Worm (Caenorhabditis elegans) whole organism, midembryonic: ENCODE measurements around the gene rbbp-5.

Experiments used
- cog-1 ChIP-seq: sonication (generic microtip); optimal IDR thresholded peaks from 2 replicates; lab custom pipeline; 2016; ENCODE audit warnings: missing genetic modification characterization, missing compliant biosample characterization
- flt-1 ChIP-seq: fragments of 200-800 bp; sonication (Bioruptor generic); IDR thresholded peaks from 2 replicates; pipeline ENCODE4 v1.3.6; 2022; ENCODE audit warnings: missing genetic modification characterization, missing compliant biosample characterization
- klf-2 ChIP-seq: fragments of 200-800 bp; sonication (Bioruptor generic); conservative IDR thresholded peaks from 2 replicates; pipeline ENCODE4 v1.3.6; 2022; ENCODE audit warnings: missing genetic modification reagents, missing genetic modification characterization, missing compliant biosample characterization
- med-1 ChIP-seq: sonication (generic microtip); optimal IDR thresholded peaks from 2 replicates; lab custom pipeline; 2017; ENCODE audit warnings: missing genetic modification characterization, mild to moderate bottlenecking, missing compliant biosample characterization, antibody characterized with exemption, missing genetic modification reagents; ENCODE audit not compliant: insufficient read depth
- ref-1 ChIP-seq: fragments of 200-800 bp; sonication (Bioruptor generic); conservative IDR thresholded peaks from 2 replicates; pipeline ENCODE4 v1.3.6; 2022; ENCODE audit warnings: missing genetic modification reagents, missing genetic modification characterization, missing compliant biosample characterization
- tab-1 ChIP-seq: fragments of 200-800 bp; sonication (Bioruptor generic); IDR thresholded peaks from 2 replicates; pipeline ENCODE4 v1.3.6; 2022; ENCODE audit warnings: missing genetic modification characterization, missing compliant biosample characterization
- ztf-23 ChIP-seq: fragments of 200-800 bp; sonication (Bioruptor generic); IDR thresholded peaks from 2 replicates; pipeline ENCODE4 v1.3.6; 2022; ENCODE audit warnings: missing genetic modification reagents, missing genetic modification characterization, missing compliant biosample characterization
- ztf-29 ChIP-seq: fragments of 200-800 bp; sonication (Bioruptor generic); IDR thresholded peaks from 2 replicates; pipeline ENCODE4 v1.3.6; 2022; ENCODE audit warnings: missing genetic modification reagents, missing genetic modification characterization, missing compliant biosample characterization

- no peak for TF ChIP-seq cog-1 (tag; lab: Kevin White, UChicago)
- no peak for TF ChIP-seq ref-1
- TF ChIP-seq ztf-23 (GFP tag; lab: Robert Waterston, UW): no peak
- TF ChIP-seq flt-1: no peak
- TF ChIP-seq ztf-29: no peak
- no peak for TF ChIP-seq med-1
- TF ChIP-seq tab-1: no peak
- no peak for TF ChIP-seq klf-2 (GFP tag; lab: Robert Waterston, UW)
Observed at ce11 chrII:6049546-6049945, 48.1 kb upstream of the rbbp-5 start.
